Worm (Caenorhabditis elegans) whole organism, midembryonic: Measurements from ENCODE around the gene srw-112.
"Not testable (repeated sequence)": the region's sequence is repeated elsewhere in the genome, so short reads cannot be mapped to it uniquely, and the experiment has no call there.

Experiments used
- T22C8.4 ChIP-seq: fragments of 200-800 bp; sonication (Bioruptor generic); IDR thresholded peaks from 2 replicates; pipeline ENCODE4 v1.3.6; 2022; ENCODE audit warnings: missing genetic modification characterization, missing compliant biosample characterization
- cog-1 ChIP-seq: sonication (generic microtip); optimal IDR thresholded peaks from 2 replicates; lab custom pipeline; 2016; ENCODE audit warnings: missing genetic modification characterization, missing compliant biosample characterization
- flt-1 ChIP-seq: fragments of 200-800 bp; sonication (Bioruptor generic); IDR thresholded peaks from 2 replicates; pipeline ENCODE4 v1.3.6; 2022; ENCODE audit warnings: missing genetic modification characterization, missing compliant biosample characterization
- klf-2 ChIP-seq: fragments of 200-800 bp; sonication (Bioruptor generic); conservative IDR thresholded peaks from 2 replicates; pipeline ENCODE4 v1.3.6; 2022; ENCODE audit warnings: missing genetic modification reagents, missing genetic modification characterization, missing compliant biosample characterization
- med-1 ChIP-seq: sonication (generic microtip); optimal IDR thresholded peaks from 2 replicates; lab custom pipeline; 2017; ENCODE audit warnings: missing genetic modification characterization, mild to moderate bottlenecking, missing compliant biosample characterization, antibody characterized with exemption, missing genetic modification reagents; ENCODE audit not compliant: insufficient read depth
- tab-1 ChIP-seq: fragments of 200-800 bp; sonication (Bioruptor generic); IDR thresholded peaks from 2 replicates; pipeline ENCODE4 v1.3.6; 2022; ENCODE audit warnings: missing genetic modification characterization, missing compliant biosample characterization
- ztf-23 ChIP-seq: fragments of 200-800 bp; sonication (Bioruptor generic); IDR thresholded peaks from 2 replicates; pipeline ENCODE4 v1.3.6; 2022; ENCODE audit warnings: missing genetic modification reagents, missing genetic modification characterization, missing compliant biosample characterization
- ztf-29 ChIP-seq: fragments of 200-800 bp; sonication (Bioruptor generic); IDR thresholded peaks from 2 replicates; pipeline ENCODE4 v1.3.6; 2022; ENCODE audit warnings: missing genetic modification reagents, missing genetic modification characterization, missing compliant biosample characterization

DNA sequence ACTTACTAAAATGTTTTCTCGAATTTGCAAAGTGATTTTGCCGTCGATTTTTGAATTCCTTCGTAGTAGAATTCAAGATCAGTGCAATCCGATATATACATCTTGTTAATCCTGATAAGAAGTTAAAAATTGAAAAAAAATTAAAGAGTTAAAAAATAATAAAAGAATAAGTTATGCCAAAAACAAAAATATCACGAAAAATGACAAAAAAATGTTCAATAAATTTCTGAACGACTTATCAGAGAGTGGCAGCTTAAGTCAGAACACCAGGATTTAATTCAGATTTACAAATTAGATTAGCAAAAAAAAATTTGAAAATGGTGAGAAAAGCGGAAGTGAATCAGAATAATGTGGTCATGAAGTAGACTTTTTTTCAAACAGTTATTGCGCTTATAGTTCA is 30.6 kb downstream of the srw-112 start, which contains the start of gene srw-123:
- TF ChIP-seq cog-1 (tag; lab: Kevin White, UChicago); flt-1 (GFP tag; lab: Robert Waterston, UW); klf-2 (GFP tag; lab: Robert Waterston, UW); ztf-29; T22C8.4; ztf-23 (GFP tag; lab: Robert Waterston, UW); med-1 (GFP tag; lab: Kevin White, UChicago); tab-1 (GFP tag; lab: Robert Waterston, UW): not testable (repeated sequence)
